Worm (Caenorhabditis elegans) whole organism, young adult: ENCODE measurements around the gene twk-21.

ENCODE experiments used
- F52B5.7 ChIP-seq: sonication (generic microtip); optimal IDR thresholded peaks from 2 replicates; lab custom pipeline; 2016; ENCODE audit warnings: mild to moderate bottlenecking, missing genetic modification characterization, missing compliant biosample characterization
- F55B11.4 ChIP-seq: sonication (generic microtip); optimal IDR thresholded peaks from 2 replicates; lab custom pipeline; 2016; ENCODE audit warnings: missing compliant biosample characterization, missing genetic modification characterization, borderline replicate concordance; ENCODE audit not compliant: insufficient read depth
- T26A5.8 ChIP-seq: sonication (generic microtip); optimal IDR thresholded peaks from 2 replicates; lab custom pipeline; 2016; ENCODE audit warnings: missing genetic modification characterization, missing compliant biosample characterization
- akir-1 ChIP-seq: fragments of 200-800 bp; sonication (Bioruptor generic); optimal IDR thresholded peaks from 2 replicates; lab custom pipeline; 2018; ENCODE audit warnings: mild to moderate bottlenecking, missing genetic modification characterization, moderate library complexity, missing compliant biosample characterization
- attf-3 ChIP-seq: fragments of 200-800 bp; sonication (Bioruptor generic); conservative IDR thresholded peaks from 2 replicates; pipeline ENCODE4 v1.3.6; 2022; ENCODE audit warnings: missing genetic modification reagents, missing genetic modification characterization, missing compliant biosample characterization
- him-1 ChIP-seq: sonication (generic microtip); optimal IDR thresholded peaks from 2 replicates; lab custom pipeline; 2016; ENCODE audit warnings: missing genotype, missing genetic modification reagents, missing genetic modification characterization, missing compliant biosample characterization
- lin-54 ChIP-seq: fragments of 200-800 bp; sonication (Bioruptor generic); optimal IDR thresholded peaks from 2 replicates; lab custom pipeline; 2018; ENCODE audit warnings: mild to moderate bottlenecking, missing genetic modification characterization, missing compliant biosample characterization
- lir-1 ChIP-seq: fragments of 200-800 bp; sonication (Bioruptor generic); conservative IDR thresholded peaks from 2 replicates; pipeline ENCODE4 v1.3.6; 2022; ENCODE audit warnings: missing genetic modification reagents, missing genetic modification characterization, missing compliant biosample characterization
- mel-28 ChIP-seq: sonication (generic microtip); optimal IDR thresholded peaks from 2 replicates; lab custom pipeline; 2016; ENCODE audit warnings: borderline replicate concordance, mild to moderate bottlenecking, missing genetic modification characterization, missing compliant biosample characterization
- nfya-2 ChIP-seq: fragments of 200-800 bp; sonication (Bioruptor generic); IDR thresholded peaks from 2 replicates; pipeline ENCODE4 v1.3.6; 2022; ENCODE audit warnings: missing genetic modification reagents, missing genetic modification characterization, missing compliant biosample characterization
- nhr-179 ChIP-seq: sonication (generic microtip); optimal IDR thresholded peaks from 2 replicates; lab custom pipeline; 2016; ENCODE audit warnings: mild to moderate bottlenecking, missing genetic modification characterization, missing compliant biosample characterization
- rpc-1 ChIP-seq, 2 experiments: fragments of 150-350 bp in 1 of 2; sonication (generic microtip) in 1 of 2; optimal IDR thresholded peaks; 2 replicates each; lab custom pipeline; 2014 to 2018; ENCODE audit warnings: missing biosample characterization in 1 of 2, missing genetic modification characterization in 1 of 2, missing genetic modification reagents in 1 of 2, missing genotype in 1 of 2

DNA sequence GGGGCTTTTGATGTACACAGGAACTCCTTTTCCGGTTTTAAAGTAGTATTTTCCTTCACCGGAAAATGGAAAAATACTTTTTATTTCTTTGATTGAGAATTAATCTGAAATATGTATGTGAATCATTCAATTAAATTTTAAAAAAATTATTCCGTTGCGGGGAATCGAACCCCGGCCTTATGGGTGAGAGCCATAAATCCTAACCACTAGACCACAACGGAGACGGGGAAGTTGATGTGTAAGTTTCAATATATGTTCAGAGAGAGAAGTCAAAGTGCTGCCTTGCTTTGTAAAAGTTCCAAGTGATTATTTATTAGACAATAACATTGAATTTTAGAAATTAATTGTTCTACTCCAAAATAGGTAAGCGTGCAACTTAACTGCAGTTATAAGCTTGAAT lies 28.5 kb upstream of the twk-21 start:
- TF ChIP-seq lir-1 (GFP tag; lab: Robert Waterston, UW) = no peak
- no peak for TF ChIP-seq T26A5.8 (tag; lab: Kevin White, UChicago)
- TF ChIP-seq F55B11.4 (tag; lab: Kevin White, UChicago) = no peak
- no peak for TF ChIP-seq akir-1
- TF ChIP-seq nhr-179 = peak; percentile 66
- no peak for TF ChIP-seq nfya-2 (GFP tag; lab: Robert Waterston, UW)
- TF ChIP-seq mel-28 (tag; lab: Kevin White, UChicago) = no peak
- TF ChIP-seq lin-54 (GFP tag; lab: Kevin White, UChicago) = peak; percentile 24
- peak; percentile 69 for TF ChIP-seq him-1
- TF ChIP-seq attf-3 = no peak
- no peak for TF ChIP-seq F52B5.7 (tag; lab: Kevin White, UChicago)
- peak; percentile 93 for TF ChIP-seq rpc-1 (optimal IDR thresholded peaks at IDR 0.05; lab: Kevin White, UChicago)
- peak; percentile 95 for TF ChIP-seq rpc-1 (tag; optimal IDR thresholded peaks at IDR 0.05; lab: Kevin White, UChicago)
